Fruit fly (Drosophila melanogaster): ENCODE data around the gene CG5984.

dm6 chr3R:27218814-27219213 lies 29.0 kb downstream of the CG5984 start:
- TF ChIP-seq CTCF (optimal IDR thresholded peaks at IDR 0.05) (no peak), CG8478 (optimal IDR thresholded peaks at IDR 0.05) (no peak)

All from S2 (cell line).